Fruit fly (Drosophila melanogaster) whole organism, pupa: ENCODE results near the gene APP-BP1.
"Not testable (repeated sequence)": the region's sequence is repeated elsewhere in the genome, so short reads cannot be mapped to it uniquely, and the experiment has no call there.

Experiments used
- CG13204 ChIP-seq: fragments of 200-800 bp; sonication (Bioruptor generic); optimal IDR thresholded peaks from 2 replicates; lab custom pipeline; 2018; ENCODE audit warnings: missing biosample characterization, mild to moderate bottlenecking, missing genetic modification characterization, moderate library complexity
- CG9948 ChIP-seq: fragments of 200-800 bp; sonication (Bioruptor generic); optimal IDR thresholded peaks from 2 replicates; lab custom pipeline; 2018; ENCODE audit warnings: missing biosample characterization, mild to moderate bottlenecking, missing genetic modification characterization, moderate library complexity
- Ets98B ChIP-seq: fragments of 200-800 bp; sonication (Bioruptor generic); IDR thresholded peaks from 2 replicates; pipeline ENCODE4 v1.3.6; 2022; ENCODE audit warnings: missing biosample characterization, missing genetic modification characterization
- Pif1B ChIP-seq: fragments of 200-800 bp; sonication (Bioruptor generic); optimal IDR thresholded peaks from 3 replicates; lab custom pipeline; 2016; ENCODE audit warnings: missing biosample characterization, missing genetic modification characterization

- not testable (repeated sequence) for TF ChIP-seq CG13204 (GFP tag; lab: Kevin White, UChicago); Ets98B (GFP tag; lab: Robert Waterston, UW); Pif1B; CG9948 (tag; lab: Kevin White, UChicago)
These were observed 36.7 kb downstream of the APP-BP1 start, which contains the start of gene CG14143 for dm6 chr3L:11134886-11135285.
